Fruit fly (Drosophila melanogaster) whole organism, embryonic: ENCODE data around the gene CG6287.

Source experiments
- Ada2b ChIP-seq: fragments of 200-800 bp; sonication (Bioruptor generic); IDR thresholded peaks from 2 replicates; pipeline ENCODE4 v1.3.6; 2022; ENCODE audit warnings: missing biosample characterization, missing genetic modification characterization
- Antp ChIP-seq: fragments of 200-800 bp; sonication (Bioruptor generic); optimal IDR thresholded peaks from 3 replicates; lab custom pipeline; 2016; ENCODE audit warnings: missing biosample characterization, missing genetic modification characterization
- CG10321 ChIP-seq: fragments of 200-800 bp; sonication (Bioruptor generic); IDR thresholded peaks from 2 replicates; pipeline ENCODE4 v1.3.6; 2022; ENCODE audit warnings: missing biosample characterization, missing genetic modification characterization
- CG10565 ChIP-seq: fragments of 200-800 bp; sonication (Bioruptor generic); optimal IDR thresholded peaks from 3 replicates; lab custom pipeline; 2016; ENCODE audit warnings: missing biosample characterization, mild to moderate bottlenecking, missing genetic modification characterization
- CG10654 ChIP-seq: fragments of 200-800 bp; sonication (Bioruptor generic); optimal IDR thresholded peaks from 2 replicates; lab custom pipeline; 2016; ENCODE audit warnings: missing biosample characterization, missing genetic modification characterization
- CG11398 ChIP-seq: fragments of 200-800 bp; sonication (Bioruptor generic); optimal IDR thresholded peaks from 2 replicates; lab custom pipeline; 2016; ENCODE audit warnings: missing biosample characterization, missing genetic modification characterization
- CG12104 ChIP-seq: fragments of 200-800 bp; sonication (Bioruptor generic); optimal IDR thresholded peaks from 3 replicates; lab custom pipeline; 2016; ENCODE audit warnings: missing biosample characterization, missing genetic modification characterization
- CG12391 ChIP-seq: fragments of 200-800 bp; sonication (Bioruptor generic); optimal IDR thresholded peaks from 3 replicates; lab custom pipeline; 2018; ENCODE audit warnings: missing biosample characterization, mild to moderate bottlenecking, missing genetic modification characterization, moderate library complexity
- CG13296 ChIP-seq: fragments of 200-800 bp; sonication (Bioruptor generic); optimal IDR thresholded peaks from 3 replicates; lab custom pipeline; 2018; ENCODE audit warnings: missing biosample characterization, mild to moderate bottlenecking, missing genetic modification characterization
- CG14667 ChIP-seq: fragments of 200-800 bp; sonication (Bioruptor generic); IDR thresholded peaks from 2 replicates; pipeline ENCODE4 v1.3.6; 2022; ENCODE audit warnings: missing biosample characterization, missing genetic modification characterization
- CG16815 ChIP-seq: fragments of 200-800 bp; sonication (Bioruptor generic); optimal IDR thresholded peaks from 3 replicates; lab custom pipeline; 2017; ENCODE audit warnings: missing biosample characterization, mild to moderate bottlenecking, missing genetic modification characterization
- CG18011 ChIP-seq: fragments of 200-800 bp; sonication (Bioruptor generic); optimal IDR thresholded peaks from 2 replicates; lab custom pipeline; 2017; ENCODE audit warnings: missing biosample characterization, missing genetic modification characterization, mild to moderate bottlenecking, moderate library complexity, missing genotype
- CG2120 ChIP-seq: fragments of 200-800 bp; sonication (Bioruptor generic); optimal IDR thresholded peaks from 3 replicates; lab custom pipeline; 2016; ENCODE audit warnings: missing biosample characterization, missing genetic modification characterization
- CG2712 ChIP-seq: fragments of 200-800 bp; optimal IDR thresholded peaks from 3 replicates; lab custom pipeline; 2019; ENCODE audit warnings: missing biosample characterization, mild to moderate bottlenecking, missing genetic modification characterization, moderate library complexity
- CG2889 ChIP-seq: fragments of 200-800 bp; sonication (Bioruptor generic); IDR thresholded peaks from 3 replicates; pipeline ENCODE4 v1.3.6; 2022; ENCODE audit warnings: missing biosample characterization, missing genetic modification characterization
- CG31224 ChIP-seq: fragments of 200-800 bp; sonication (Bioruptor generic); IDR thresholded peaks from 2 replicates; pipeline ENCODE4 v1.3.6; 2022; ENCODE audit warnings: missing biosample characterization, missing genetic modification characterization
- CG31441 ChIP-seq: fragments of 200-800 bp; sonication (Bioruptor generic); IDR thresholded peaks from 2 replicates; pipeline ENCODE4 v1.3.6; 2022; ENCODE audit warnings: missing biosample characterization, missing genetic modification characterization
- CG34422 ChIP-seq: fragments of 200-800 bp; sonication (Bioruptor generic); IDR thresholded peaks from 3 replicates; pipeline ENCODE4 v1.3.6; 2022; ENCODE audit warnings: missing biosample characterization, missing genetic modification characterization
- CG5953 ChIP-seq: fragments of 200-800 bp; sonication (Bioruptor generic); IDR thresholded peaks from 2 replicates; pipeline ENCODE4 v1.3.6; 2022; ENCODE audit warnings: missing biosample characterization, missing genetic modification characterization
- CG6175 ChIP-seq: fragments of 200-800 bp; sonication (Bioruptor generic); IDR thresholded peaks from 3 replicates; pipeline ENCODE4 v1.3.6; 2022; ENCODE audit warnings: missing biosample characterization, missing genetic modification characterization
- CG6654 ChIP-seq: fragments of 200-800 bp; sonication (Bioruptor generic); optimal IDR thresholded peaks from 2 replicates; lab custom pipeline; 2017; ENCODE audit warnings: missing biosample characterization, mild to moderate bottlenecking, missing genetic modification characterization
- CG6689 ChIP-seq: fragments of 200-800 bp; sonication (Bioruptor generic); IDR thresholded peaks from 2 replicates; pipeline ENCODE4 v1.3.6; 2022; ENCODE audit warnings: missing biosample characterization, missing genetic modification characterization
- CG7271 ChIP-seq: fragments of 200-800 bp; sonication (Bioruptor generic); optimal IDR thresholded peaks from 2 replicates; lab custom pipeline; 2018; ENCODE audit warnings: missing biosample characterization, mild to moderate bottlenecking, missing genetic modification characterization, moderate library complexity
- CG8765 ChIP-seq: fragments of 200-800 bp; sonication (Bioruptor generic); IDR thresholded peaks from 2 replicates; pipeline ENCODE4 v1.3.6; 2022; ENCODE audit warnings: missing biosample characterization, missing genetic modification characterization
- CrebB ChIP-seq: fragments of 200-800 bp; sonication (Bioruptor generic); optimal IDR thresholded peaks from 3 replicates; lab custom pipeline; 2018; ENCODE audit warnings: missing biosample characterization, mild to moderate bottlenecking, missing genetic modification characterization
- D19A ChIP-seq: fragments of 200-800 bp; optimal IDR thresholded peaks from 3 replicates; lab custom pipeline; 2019; ENCODE audit warnings: missing biosample characterization, mild to moderate bottlenecking, missing genetic modification characterization, moderate library complexity
- E2f2 ChIP-seq: fragments of 200-800 bp; sonication (Bioruptor generic); IDR thresholded peaks from 2 replicates; pipeline ENCODE4 v1.3.6; 2022; ENCODE audit warnings: missing biosample characterization, missing genetic modification characterization
- H2.0 ChIP-seq: fragments of 200-800 bp; sonication (Bioruptor generic); IDR thresholded peaks from 2 replicates; pipeline ENCODE4 v1.3.6; 2022; ENCODE audit warnings: missing biosample characterization, missing genetic modification characterization
- Meics ChIP-seq: fragments of 200-800 bp; sonication (Bioruptor generic); optimal IDR thresholded peaks from 2 replicates; lab custom pipeline; 2017; ENCODE audit warnings: missing biosample characterization, mild to moderate bottlenecking, missing genetic modification characterization
- NC2α ChIP-seq: fragments of 200-800 bp; sonication (Bioruptor generic); optimal IDR thresholded peaks from 2 replicates; lab custom pipeline; 2016; ENCODE audit warnings: missing biosample characterization, missing genetic modification characterization
- NK7.1 ChIP-seq: fragments of 200-800 bp; sonication (Bioruptor generic); optimal IDR thresholded peaks from 3 replicates; lab custom pipeline; 2016; ENCODE audit warnings: missing biosample characterization, missing genetic modification characterization
- Rx ChIP-seq: fragments of 200-800 bp; sonication (Bioruptor generic); IDR thresholded peaks from 2 replicates; pipeline ENCODE4 v1.3.6; 2022; ENCODE audit warnings: missing biosample characterization, missing genetic modification characterization
- Xbp1 ChIP-seq: fragments of 200-800 bp; sonication (Bioruptor generic); optimal IDR thresholded peaks from 3 replicates; lab custom pipeline; 2016; ENCODE audit warnings: missing biosample characterization, mild to moderate bottlenecking, missing genetic modification characterization
- aop ChIP-seq: fragments of 200-800 bp; sonication (Bioruptor generic); IDR thresholded peaks from 2 replicates; pipeline ENCODE4 v1.3.6; 2022; ENCODE audit warnings: missing biosample characterization, missing genetic modification characterization
- ase ChIP-seq: fragments of 200-800 bp; sonication (Bioruptor generic); IDR thresholded peaks from 3 replicates; pipeline ENCODE4 v1.3.6; 2022; ENCODE audit warnings: missing biosample characterization, missing genetic modification characterization
- cato ChIP-seq: fragments of 200-800 bp; sonication (Bioruptor generic); optimal IDR thresholded peaks from 2 replicates; lab custom pipeline; 2016; ENCODE audit warnings: missing biosample characterization, missing genetic modification characterization, borderline replicate concordance
- crc ChIP-seq: fragments of 200-800 bp; sonication (Bioruptor generic); optimal IDR thresholded peaks from 2 replicates; lab custom pipeline; 2016; ENCODE audit warnings: missing biosample characterization, missing genetic modification characterization
- cwo ChIP-seq: fragments of 200-800 bp; sonication (Bioruptor generic); optimal IDR thresholded peaks from 3 replicates; lab custom pipeline; 2017; ENCODE audit warnings: missing biosample characterization, missing genetic modification characterization, mild to moderate bottlenecking, moderate library complexity, missing genetic modification reagents
- gro ChIP-seq: fragments of 200-800 bp; sonication (Bioruptor generic); optimal IDR thresholded peaks from 2 replicates; lab custom pipeline; 2016; ENCODE audit warnings: missing biosample characterization, missing genetic modification characterization
- insv ChIP-seq, 2 experiments: fragments of 200-800 bp; sonication (Bioruptor generic); optimal IDR thresholded peaks; 3 replicates each; lab custom pipeline; 2016 to 2018; ENCODE audit warnings: missing biosample characterization in 2 of 2, missing genetic modification characterization in 2 of 2
- jing ChIP-seq: fragments of 200-800 bp; sonication (Bioruptor generic); optimal IDR thresholded peaks from 2 replicates; lab custom pipeline; 2018; ENCODE audit warnings: missing biosample characterization, mild to moderate bottlenecking, missing genetic modification characterization
- klu ChIP-seq: fragments of 200-800 bp; sonication (Bioruptor generic); IDR thresholded peaks from 2 replicates; pipeline ENCODE4 v1.3.6; 2022; ENCODE audit warnings: missing biosample characterization, missing genetic modification characterization
- lmd ChIP-seq: fragments of 200-800 bp; sonication (Bioruptor generic); IDR thresholded peaks from 2 replicates; pipeline ENCODE4 v1.3.6; 2022; ENCODE audit warnings: missing biosample characterization, missing genetic modification characterization
- pan ChIP-seq, 4 experiments: fragments of >200 bp in 3 of 4; fragments of 200-800 bp in 1 of 4; sonication (Bioruptor generic) in 1 of 4; optimal IDR thresholded peaks in 3 of 4; IDR thresholded peaks in 1 of 4; 2 replicates each; pipeline versions ENCODE4 v1.3.6 to Lab custom; 2017 to 2022; ENCODE audit warnings: missing biosample characterization in 2 of 4, missing genetic modification characterization in 2 of 4, mixed read lengths in 1 of 4
- pzg ChIP-seq: fragments of 200-800 bp; sonication (Bioruptor generic); optimal IDR thresholded peaks from 3 replicates; lab custom pipeline; 2018; ENCODE audit warnings: missing biosample characterization, mild to moderate bottlenecking, missing genetic modification characterization, moderate library complexity
- ranshi ChIP-seq: fragments of 200-800 bp; sonication (Bioruptor generic); IDR thresholded peaks from 2 replicates; pipeline ENCODE4 v1.3.6; 2022; ENCODE audit warnings: missing biosample characterization, missing genetic modification characterization
- sob ChIP-seq: fragments of 200-800 bp; sonication (Bioruptor generic); IDR thresholded peaks from 2 replicates; pipeline ENCODE4 v1.3.6; 2022; ENCODE audit warnings: missing biosample characterization, missing genetic modification characterization
- trem ChIP-seq: fragments of 200-800 bp; optimal IDR thresholded peaks from 3 replicates; lab custom pipeline; 2019; ENCODE audit warnings: missing biosample characterization, mild to moderate bottlenecking, missing genetic modification characterization, moderate library complexity
- tup ChIP-seq: fragments of 200-800 bp; sonication (Bioruptor generic); optimal IDR thresholded peaks from 2 replicates; lab custom pipeline; 2016; ENCODE audit warnings: missing biosample characterization, mild to moderate bottlenecking, missing genetic modification characterization, moderate library complexity
- tx ChIP-seq: fragments of 200-800 bp; sonication (Bioruptor generic); optimal IDR thresholded peaks from 2 replicates; lab custom pipeline; 2016; ENCODE audit warnings: missing biosample characterization, missing genetic modification characterization
- unpg ChIP-seq: fragments of 200-800 bp; sonication (Bioruptor generic); optimal IDR thresholded peaks from 3 replicates; lab custom pipeline; 2018; ENCODE audit warnings: missing biosample characterization, mild to moderate bottlenecking, missing genetic modification characterization, moderate library complexity

The CG6287 gene

dm6 chr2L:11199068-11199467 lies 43.5 kb upstream of the CG6287 start (continued):
- TF ChIP-seq crc = no peak
- peak; percentile 59 for TF ChIP-seq CG12391 (tag; lab: Kevin White, UChicago)
- peak; percentile 2 for TF ChIP-seq CG12104
- no peak for TF ChIP-seq pzg
- TF ChIP-seq CG8765 (GFP tag; lab: Robert Waterston, UW) = no peak; the same call in 1 of the 2 replicates
- TF ChIP-seq ase (GFP tag; lab: Robert Waterston, UW) = no peak; the same call in 2 of the 3 replicates
- peak; percentile 13 for TF ChIP-seq tx (GFP tag; lab: Kevin White, UChicago)
- TF ChIP-seq Xbp1 (GFP tag; lab: Kevin White, UChicago) = peak; percentile 46
- TF ChIP-seq CG2712 (tag; lab: Kevin White, UChicago) = no peak
- TF ChIP-seq sob (GFP tag; lab: Robert Waterston, UW) = peak; percentile 76
- peak; percentile 43 for TF ChIP-seq CrebB
- no peak for TF ChIP-seq trem
- no peak for TF ChIP-seq H2.0 (GFP tag; lab: Robert Waterston, UW)
- TF ChIP-seq CG2120 (GFP tag; lab: Kevin White, UChicago) = peak; percentile 88
- TF ChIP-seq CG31441 (GFP tag; lab: Robert Waterston, UW) = 0 out of 2 replicates have a peak, but pooled peaks have one; percentile 22
- no peak for TF ChIP-seq D19A (tag; lab: Kevin White, UChicago)
- peak; percentile 39; the same call in 1 of the 2 replicates for TF ChIP-seq CG6689 (GFP tag; lab: Robert Waterston, UW)
- TF ChIP-seq ranshi (GFP tag; lab: Robert Waterston, UW) = no peak
- peak; percentile 71 for TF ChIP-seq Meics (GFP tag; lab: Kevin White, UChicago)
- TF ChIP-seq Antp = no peak
- TF ChIP-seq CG31224 (GFP tag; lab: Robert Waterston, UW) = peak; percentile 46; the same call in 1 of the 2 replicates
- no peak for TF ChIP-seq CG5953 (GFP tag; lab: Robert Waterston, UW)
- TF ChIP-seq CG6654 (GFP tag; lab: Kevin White, UChicago) = no peak
- 0 out of 3 replicates have a peak, but pooled peaks have one; percentile 7 for TF ChIP-seq CG34422 (GFP tag; lab: Robert Waterston, UW)
- TF ChIP-seq klu (GFP tag; lab: Robert Waterston, UW) = no peak
- 0 out of 2 replicates have a peak, but pooled peaks have one; percentile 11 for TF ChIP-seq Ada2b
- no peak for TF ChIP-seq pan (optimal IDR thresholded peaks at IDR 0.05; lab: Kevin White, UChicago)
- peak in 1 of 2 experiments; percentile 57 for TF ChIP-seq pan (GFP tag; optimal IDR thresholded peaks at IDR 0.05 in 1 of 2, IDR thresholded peaks at IDR 0.05 in 1 of 2)
- TF ChIP-seq CG10565 (GFP tag; lab: Kevin White, UChicago) = no peak
- no peak for TF ChIP-seq CG11398 (GFP tag; lab: Kevin White, UChicago)
- peak; percentile 25 for TF ChIP-seq CG16815 (GFP tag; lab: Kevin White, UChicago)
- no peak for TF ChIP-seq CG10654 (GFP tag; lab: Kevin White, UChicago)
- TF ChIP-seq CG6175 (GFP tag; lab: Robert Waterston, UW) = 0 out of 3 replicates have a peak, but pooled peaks have one; percentile 12
- TF ChIP-seq gro = peak; percentile 25
- 0 out of 2 replicates have a peak, but pooled peaks have one; percentile 35 for TF ChIP-seq CG14667 (GFP tag; lab: Robert Waterston, UW)
- peak; percentile 66; the same call in 1 of the 2 replicates for TF ChIP-seq lmd (GFP tag; lab: Robert Waterston, UW)
- TF ChIP-seq CG13296 = peak; percentile 9
- TF ChIP-seq CG2889 (GFP tag; lab: Robert Waterston, UW) = no peak
- TF ChIP-seq tup (GFP tag; lab: Kevin White, UChicago) = no peak
- TF ChIP-seq NC2α = no peak
- no peak for TF ChIP-seq cato (GFP tag; lab: Kevin White, UChicago)
- peak; percentile 29 for TF ChIP-seq cwo (GFP tag; lab: Kevin White, UChicago)
- TF ChIP-seq insv (GFP tag; optimal IDR thresholded peaks at IDR 0.05; lab: Kevin White, UChicago) = no peak
- TF ChIP-seq E2f2 (GFP tag; lab: Robert Waterston, UW) = no peak; the same call in 1 of the 2 replicates
- no peak for TF ChIP-seq CG7271
- TF ChIP-seq NK7.1 (GFP tag; lab: Kevin White, UChicago) = no peak
- no peak for TF ChIP-seq Rx (GFP tag; lab: Robert Waterston, UW)
- peak; percentile 18 for TF ChIP-seq CG18011 (GFP tag; lab: Kevin White, UChicago)
- no peak for TF ChIP-seq aop
- no peak for TF ChIP-seq CG10321
- peak; percentile 78 for TF ChIP-seq unpg
- no peak for TF ChIP-seq jing (GFP tag; lab: Kevin White, UChicago)
